Fruit fly (Drosophila melanogaster) whole organism, embryonic: ENCODE data around the gene VhaSFD.
A peak's percentile ranks its signal among the peaks of the same experiment; 100 is the strongest.

ENCODE experiments used
- Bgb ChIP-seq: fragments of 200-800 bp; sonication (Bioruptor generic); IDR thresholded peaks from 2 replicates; pipeline ENCODE4 v1.3.6; 2022; ENCODE audit warnings: missing biosample characterization, missing genetic modification characterization; ENCODE audit not compliant: partially characterized antibody
- Blimp-1 ChIP-seq: fragments of 200-800 bp; sonication (Bioruptor generic); optimal IDR thresholded peaks from 3 replicates; lab custom pipeline; 2018; ENCODE audit warnings: missing biosample characterization, missing genetic modification characterization, mild to moderate bottlenecking, moderate library complexity, missing genetic modification reagents
- CG11093 ChIP-seq: fragments of 200-800 bp; sonication (Bioruptor generic); IDR thresholded peaks from 3 replicates; pipeline ENCODE4 v1.3.6; 2022; ENCODE audit warnings: missing biosample characterization, missing genetic modification characterization
- CG13424 ChIP-seq: fragments of 200-800 bp; sonication (Bioruptor generic); optimal IDR thresholded peaks from 2 replicates; lab custom pipeline; 2019; ENCODE audit warnings: missing biosample characterization, mild to moderate bottlenecking, missing genetic modification characterization, moderate library complexity
- CG14441 ChIP-seq: fragments of 200-800 bp; sonication (Bioruptor generic); IDR thresholded peaks from 2 replicates; pipeline ENCODE4 v1.3.6; 2022; ENCODE audit warnings: missing biosample characterization, missing genetic modification characterization
- CG15011 ChIP-seq: fragments of 200-800 bp; sonication (Bioruptor generic); optimal IDR thresholded peaks from 3 replicates; lab custom pipeline; 2018; ENCODE audit warnings: missing biosample characterization, mild to moderate bottlenecking, missing genetic modification characterization
- CG15479 ChIP-seq: fragments of 200-800 bp; sonication (Bioruptor generic); optimal IDR thresholded peaks from 3 replicates; lab custom pipeline; 2019; ENCODE audit warnings: missing biosample characterization, mild to moderate bottlenecking, missing genetic modification characterization, moderate library complexity
- CG15514 ChIP-seq: fragments of 200-800 bp; sonication (Bioruptor generic); optimal IDR thresholded peaks from 3 replicates; lab custom pipeline; 2017; ENCODE audit warnings: missing biosample characterization, missing genetic modification characterization, mild to moderate bottlenecking, moderate library complexity, missing genetic modification reagents
- CG30020 ChIP-seq: fragments of 200-800 bp; optimal IDR thresholded peaks from 2 replicates; lab custom pipeline; 2019; ENCODE audit warnings: missing biosample characterization, mild to moderate bottlenecking, missing genetic modification characterization, moderate library complexity
- CG30403 ChIP-seq: fragments of 200-800 bp; sonication (Bioruptor generic); optimal IDR thresholded peaks from 3 replicates; lab custom pipeline; 2016; ENCODE audit warnings: missing biosample characterization, missing genetic modification characterization
- CG3163 ChIP-seq: fragments of 200-800 bp; sonication (Bioruptor generic); optimal IDR thresholded peaks from 3 replicates; lab custom pipeline; 2016; ENCODE audit warnings: missing biosample characterization, missing genetic modification characterization
- CG32532 ChIP-seq: fragments of 200-800 bp; sonication (Bioruptor generic); IDR thresholded peaks from 2 replicates; pipeline ENCODE4 v1.3.6; 2022; ENCODE audit warnings: missing biosample characterization, missing genetic modification characterization
- CG34422 ChIP-seq: fragments of 200-800 bp; sonication (Bioruptor generic); IDR thresholded peaks from 3 replicates; pipeline ENCODE4 v1.3.6; 2022; ENCODE audit warnings: missing biosample characterization, missing genetic modification characterization
- CG3847 ChIP-seq: fragments of 200-800 bp; sonication (Bioruptor generic); IDR thresholded peaks from 2 replicates; pipeline ENCODE4 v1.3.6; 2022; ENCODE audit warnings: missing biosample characterization, missing genetic modification characterization
- CG3995 ChIP-seq: fragments of 200-800 bp; sonication (Bioruptor generic); optimal IDR thresholded peaks from 3 replicates; lab custom pipeline; 2016; ENCODE audit warnings: missing biosample characterization, missing genetic modification characterization
- CG4424 ChIP-seq: fragments of 200-800 bp; sonication (Bioruptor generic); optimal IDR thresholded peaks from 3 replicates; lab custom pipeline; 2016; ENCODE audit warnings: missing biosample characterization, missing genetic modification characterization
- CG6683 ChIP-seq: fragments of 200-800 bp; sonication (Bioruptor generic); optimal IDR thresholded peaks from 2 replicates; lab custom pipeline; 2017; ENCODE audit warnings: missing biosample characterization, mild to moderate bottlenecking, missing genetic modification characterization, missing genetic modification reagents
- CG7556 ChIP-seq: fragments of 200-800 bp; sonication (Bioruptor generic); optimal IDR thresholded peaks from 2 replicates; lab custom pipeline; 2017; ENCODE audit warnings: missing biosample characterization, mild to moderate bottlenecking, missing genetic modification characterization
- CG9727 ChIP-seq: fragments of 200-800 bp; sonication (Bioruptor generic); optimal IDR thresholded peaks from 3 replicates; lab custom pipeline; 2017; ENCODE audit warnings: missing biosample characterization, mild to moderate bottlenecking, missing genetic modification characterization
- CG9932 ChIP-seq: fragments of 200-800 bp; sonication (Bioruptor generic); IDR thresholded peaks from 2 replicates; pipeline ENCODE4 v1.3.6; 2022; ENCODE audit warnings: missing biosample characterization, missing genetic modification characterization
- Dbx ChIP-seq: fragments of 200-800 bp; sonication (Bioruptor generic); IDR thresholded peaks from 3 replicates; pipeline ENCODE4 v1.3.6; 2022; ENCODE audit warnings: missing biosample characterization, missing genetic modification characterization
- Gug ChIP-seq: fragments of 200-800 bp; sonication (Bioruptor generic); IDR thresholded peaks from 4 replicates; pipeline ENCODE4 v1.3.6; 2022; ENCODE audit warnings: missing biosample characterization, missing genetic modification characterization
- Hey ChIP-seq: fragments of 200-800 bp; sonication (Bioruptor generic); optimal IDR thresholded peaks from 3 replicates; lab custom pipeline; 2018; ENCODE audit warnings: missing biosample characterization, mild to moderate bottlenecking, missing genetic modification characterization
- Jarid2 ChIP-seq: fragments of 200-800 bp; sonication (Bioruptor generic); optimal IDR thresholded peaks from 3 replicates; lab custom pipeline; 2017; ENCODE audit warnings: mild to moderate bottlenecking, missing biosample characterization, missing genetic modification reagents, missing genetic modification characterization
- MESR4 ChIP-seq: fragments of 200-800 bp; sonication (Bioruptor generic); optimal IDR thresholded peaks from 2 replicates; lab custom pipeline; 2018; ENCODE audit warnings: missing biosample characterization, mild to moderate bottlenecking, missing genetic modification characterization, moderate library complexity
- Mad ChIP-seq: fragments of 200-800 bp; sonication (Bioruptor generic); optimal IDR thresholded peaks from 2 replicates; lab custom pipeline; 2016; ENCODE audit warnings: missing biosample characterization, missing genetic modification characterization
- Neu2 ChIP-seq: fragments of 200-800 bp; sonication (Bioruptor generic); optimal IDR thresholded peaks from 3 replicates; lab custom pipeline; 2016; ENCODE audit warnings: missing biosample characterization, missing genetic modification characterization, borderline replicate concordance
- Oaz ChIP-seq: fragments of 200-800 bp; sonication (Bioruptor generic); IDR thresholded peaks from 2 replicates; pipeline ENCODE4 v1.3.6; 2022; ENCODE audit warnings: missing biosample characterization, missing genetic modification characterization
- Oli ChIP-seq: fragments of 200-800 bp; sonication (Bioruptor generic); optimal IDR thresholded peaks from 2 replicates; lab custom pipeline; 2018; ENCODE audit warnings: missing biosample characterization, mild to moderate bottlenecking, missing genetic modification characterization, moderate library complexity
- Poxn ChIP-seq: fragments of 200-800 bp; sonication (Bioruptor generic); IDR thresholded peaks from 2 replicates; pipeline ENCODE4 v1.3.6; 2022; ENCODE audit warnings: missing biosample characterization, missing genetic modification characterization
- Rfx ChIP-seq: fragments of 200-800 bp; sonication (Bioruptor generic); IDR thresholded peaks from 2 replicates; pipeline ENCODE4 v1.3.6; 2022; ENCODE audit warnings: missing biosample characterization, missing genetic modification characterization
- bcd ChIP-seq: fragments of 200-800 bp; sonication (Bioruptor generic); optimal IDR thresholded peaks from 2 replicates; lab custom pipeline; 2017; ENCODE audit warnings: missing biosample characterization, mild to moderate bottlenecking, missing genetic modification characterization
- chif ChIP-seq, 2 experiments: fragments of 200-800 bp; sonication (Bioruptor generic); optimal IDR thresholded peaks; 3 replicates each; lab custom pipeline; 2016; ENCODE audit warnings: missing biosample characterization in 2 of 2, missing genetic modification characterization in 2 of 2
- chm ChIP-seq: fragments of 200-800 bp; sonication (Bioruptor generic); IDR thresholded peaks from 2 replicates; pipeline ENCODE4 v1.3.6; 2022; ENCODE audit warnings: missing biosample characterization, missing genetic modification characterization
- crp ChIP-seq, 2 experiments: fragments of 200-800 bp; sonication (Bioruptor generic); optimal IDR thresholded peaks; 2 replicates in 1 of 2; 3 replicates in 1 of 2; lab custom pipeline; 2017; ENCODE audit warnings: missing biosample characterization in 2 of 2, missing genetic modification characterization in 2 of 2, mild to moderate bottlenecking in 1 of 2, moderate library complexity in 1 of 2
- cwo ChIP-seq: fragments of 200-800 bp; sonication (Bioruptor generic); optimal IDR thresholded peaks from 3 replicates; lab custom pipeline; 2017; ENCODE audit warnings: missing biosample characterization, missing genetic modification characterization, mild to moderate bottlenecking, moderate library complexity, missing genetic modification reagents
- dysf ChIP-seq: fragments of 200-800 bp; sonication (Bioruptor generic); IDR thresholded peaks from 3 replicates; pipeline ENCODE4 v1.3.6; 2022; ENCODE audit warnings: missing biosample characterization, missing genetic modification characterization
- en ChIP-seq: fragments of 200-800 bp; sonication (Bioruptor generic); optimal IDR thresholded peaks from 2 replicates; lab custom pipeline; 2016; ENCODE audit warnings: missing biosample characterization, missing genetic modification characterization
- fd96Cb ChIP-seq: fragments of 200-800 bp; sonication (Bioruptor generic); optimal IDR thresholded peaks from 2 replicates; lab custom pipeline; 2018; ENCODE audit warnings: missing biosample characterization, mild to moderate bottlenecking, missing genetic modification characterization, moderate library complexity
- gcm2 ChIP-seq: fragments of 200-800 bp; sonication (Bioruptor generic); optimal IDR thresholded peaks from 2 replicates; lab custom pipeline; 2016; ENCODE audit warnings: missing biosample characterization, missing genetic modification characterization
- inv ChIP-seq: fragments of 200-800 bp; sonication (Bioruptor generic); IDR thresholded peaks from 2 replicates; pipeline ENCODE4 v1.3.6; 2022; ENCODE audit warnings: missing biosample characterization, missing genetic modification characterization; ENCODE audit not compliant: partially characterized antibody
- lilli ChIP-seq: fragments of 200-800 bp; sonication (Bioruptor generic); optimal IDR thresholded peaks from 3 replicates; lab custom pipeline; 2016; ENCODE audit warnings: missing biosample characterization, missing genetic modification characterization
- luna ChIP-seq: fragments of 200-800 bp; sonication (Bioruptor generic); optimal IDR thresholded peaks from 2 replicates; lab custom pipeline; 2016; ENCODE audit warnings: missing biosample characterization, missing genetic modification characterization
- repo ChIP-seq: fragments of 200-800 bp; sonication (Bioruptor generic); optimal IDR thresholded peaks from 2 replicates; lab custom pipeline; 2016; ENCODE audit warnings: missing biosample characterization, missing genetic modification characterization
- sens ChIP-seq: fragments of 200-800 bp; sonication (Bioruptor generic); peaks from one replicate; lab custom pipeline; 2016; ENCODE audit warnings: missing biosample characterization, missing genetic modification characterization
- slp2 ChIP-seq: fragments of 200-800 bp; sonication (Bioruptor generic); optimal IDR thresholded peaks from 2 replicates; lab custom pipeline; 2016; ENCODE audit warnings: missing biosample characterization, missing genetic modification characterization
- tap ChIP-seq: fragments of 200-800 bp; optimal IDR thresholded peaks from 3 replicates; lab custom pipeline; 2019; ENCODE audit warnings: missing biosample characterization, mild to moderate bottlenecking, missing genetic modification characterization, moderate library complexity
- tx ChIP-seq: fragments of 200-800 bp; sonication (Bioruptor generic); optimal IDR thresholded peaks from 2 replicates; lab custom pipeline; 2016; ENCODE audit warnings: missing biosample characterization, missing genetic modification characterization
- unpg ChIP-seq: fragments of 200-800 bp; sonication (Bioruptor generic); optimal IDR thresholded peaks from 3 replicates; lab custom pipeline; 2018; ENCODE audit warnings: missing biosample characterization, mild to moderate bottlenecking, missing genetic modification characterization, moderate library complexity
- usp ChIP-seq: fragments of >200 bp; optimal IDR thresholded peaks from 2 replicates; lab custom pipeline; 2017; ENCODE audit warnings: missing biosample characterization, missing genetic modification characterization
- vfl ChIP-seq: fragments of 200-800 bp; sonication (Bioruptor generic); optimal IDR thresholded peaks from 2 replicates; lab custom pipeline; 2016; ENCODE audit warnings: missing biosample characterization, missing genetic modification characterization

The VhaSFD gene

dm6 chr2L:16727578-16728023 lies at the start of gene VhaSFD (continued):
- TF ChIP-seq CG7556 (GFP tag; lab: Kevin White, UChicago) (no peak), en (GFP tag; lab: Kevin White, UChicago) (no peak), bcd (GFP tag; lab: Kevin White, UChicago) (no peak), chm (peak; percentile 63; the same call in 1 of the 2 replicates), CG13424 (tag; lab: Kevin White, UChicago) (peak; percentile 5), gcm2 (no peak), inv (GFP tag; lab: Robert Waterston, UW) (peak; percentile 53), CG15479 (no peak), Hey (tag; lab: Kevin White, UChicago) (no peak), CG30403 (peak; percentile 39), CG32532 (0 out of 2 replicates have a peak, but pooled peaks have one; percentile 14), Blimp-1 (GFP tag; lab: Kevin White, UChicago) (no peak), Oaz (GFP tag; lab: Robert Waterston, UW) (no peak), dysf (GFP tag; lab: Robert Waterston, UW) (no peak; the same call in 2 of the 3 replicates), CG6683 (GFP tag; lab: Kevin White, UChicago) (peak; percentile 7), CG9932 (GFP tag; lab: Robert Waterston, UW) (peak; percentile 53), crp (GFP tag; optimal IDR thresholded peaks at IDR 0.05; lab: Kevin White, UChicago) (peak in 1 of 2 experiments; percentile 78), Gug (GFP tag; lab: Robert Waterston, UW) (0 out of 4 replicates have a peak, but pooled peaks have one; percentile 7), CG3995 (GFP tag; lab: Kevin White, UChicago) (peak; percentile 55), slp2 (no peak), CG3847 (GFP tag; lab: Robert Waterston, UW) (peak; percentile 40; the same call in 1 of the 2 replicates), CG30020 (peak; percentile 41), Oli (no peak), MESR4 (GFP tag; lab: Kevin White, UChicago) (peak; percentile 100), CG34422 (peak; percentile 71; the same call in 1 of the 3 replicates), Poxn (no peak), sens (peak; percentile 74), chif (GFP tag; optimal IDR thresholded peaks at IDR 0.05; lab: Kevin White, UChicago) (no peak), CG11093 (GFP tag; lab: Robert Waterston, UW) (no peak), Dbx (GFP tag; lab: Robert Waterston, UW) (0 out of 3 replicates have a peak, but pooled peaks have one; percentile 14), CG4424 (GFP tag; lab: Kevin White, UChicago) (no peak), cwo (GFP tag; lab: Kevin White, UChicago) (peak; percentile 62), lilli (GFP tag; lab: Kevin White, UChicago) (peak; percentile 40), CG3163 (GFP tag; lab: Kevin White, UChicago) (no peak), CG15514 (peak; percentile 68), Jarid2 (GFP tag; lab: Kevin White, UChicago) (no peak), usp (GFP tag; lab: Kevin White, UChicago) (no peak), tx (GFP tag; lab: Kevin White, UChicago) (no peak), unpg (peak; percentile 5), Mad (no peak), Neu2 (GFP tag; lab: Kevin White, UChicago) (no peak), vfl (no peak), CG14441 (GFP tag; lab: Robert Waterston, UW) (no peak), CG9727 (GFP tag; lab: Kevin White, UChicago) (no peak), Bgb (GFP tag; lab: Robert Waterston, UW) (peak; percentile 83), repo (GFP tag; lab: Kevin White, UChicago) (no peak), tap (tag; lab: Kevin White, UChicago) (no peak), fd96Cb (tag; lab: Kevin White, UChicago) (peak; percentile 3), CG15011 (GFP tag; lab: Kevin White, UChicago) (no peak), Rfx (GFP tag; lab: Robert Waterston, UW) (peak; percentile 59; the same call in 1 of the 2 replicates), luna (GFP tag; lab: Kevin White, UChicago) (no peak)
